Worm (Caenorhabditis elegans) whole organism, L4 larva: ENCODE measurements around the gene W06E11.1.

Experiments
- F10B5.3 ChIP-seq: sonication (generic microtip); optimal IDR thresholded peaks from 2 replicates; lab custom pipeline; 2016; ENCODE audit warnings: mild to moderate bottlenecking, missing genetic modification characterization, missing compliant biosample characterization
- R02D3.7 ChIP-seq: fragments of 150-350 bp; sonication (generic microtip); optimal IDR thresholded peaks from 3 replicates; lab custom pipeline; 2014; ENCODE audit warnings: missing biosample characterization, missing genetic modification characterization
- ZK337.2 ChIP-seq: fragments of 200-800 bp; sonication (Bioruptor generic); IDR thresholded peaks from 2 replicates; pipeline ENCODE4 v1.3.6; 2022; ENCODE audit warnings: missing genetic modification reagents, missing genetic modification characterization, missing compliant biosample characterization
- aha-1 ChIP-seq: fragments of 150-350 bp; peaks from one replicate; lab custom pipeline; 2014; ENCODE audit warnings: missing biosample characterization, missing genetic modification characterization
- aly-2 ChIP-seq: sonication (generic microtip); optimal IDR thresholded peaks from 2 replicates; lab custom pipeline; 2018; ENCODE audit warnings: missing biosample characterization, missing genetic modification characterization
- ceh-28 ChIP-seq: fragments of 150-350 bp; optimal IDR thresholded peaks from 2 replicates; lab custom pipeline; 2014; ENCODE audit warnings: missing biosample characterization, missing genetic modification reagents, missing genetic modification characterization
- ceh-32 ChIP-seq: sonication (generic microtip); optimal IDR thresholded peaks from 2 replicates; lab custom pipeline; 2016; ENCODE audit warnings: mild to moderate bottlenecking, missing genetic modification characterization, missing compliant biosample characterization; ENCODE audit not compliant: poor library complexity
- ceh-44 ChIP-seq: fragments of 200-800 bp; sonication (Bioruptor generic); IDR thresholded peaks from 2 replicates; pipeline ENCODE4 v1.3.6; 2022; ENCODE audit warnings: missing genetic modification reagents, missing genetic modification characterization, missing compliant biosample characterization
- ceh-82 ChIP-seq: sonication (generic microtip); optimal IDR thresholded peaks from 2 replicates; lab custom pipeline; 2017; ENCODE audit warnings: missing biosample characterization, missing genetic modification characterization
- cey-2 ChIP-seq: sonication (generic microtip); optimal IDR thresholded peaks from 3 replicates; lab custom pipeline; 2017; ENCODE audit warnings: missing genetic modification characterization, mild to moderate bottlenecking, missing compliant biosample characterization, antibody characterized with exemption, borderline replicate concordance; ENCODE audit not compliant: insufficient read depth
- ctbp-1 ChIP-seq: fragments of 200-800 bp; sonication (Bioruptor generic); IDR thresholded peaks from 2 replicates; pipeline ENCODE4 v1.3.6; 2022; ENCODE audit warnings: missing genetic modification reagents, missing genetic modification characterization, missing compliant biosample characterization
- daf-8 ChIP-seq: fragments of 200-800 bp; sonication (Bioruptor generic); IDR thresholded peaks from 2 replicates; pipeline ENCODE4 v1.3.6; 2022; ENCODE audit warnings: missing genetic modification characterization, missing compliant biosample characterization
- dmd-6 ChIP-seq: fragments of 200-800 bp; sonication (Bioruptor generic); IDR thresholded peaks from 2 replicates; pipeline ENCODE4 v1.3.6; 2022; ENCODE audit warnings: missing genetic modification reagents, missing genetic modification characterization, missing compliant biosample characterization
- dpl-1 ChIP-seq: fragments of 150-350 bp; optimal IDR thresholded peaks from 2 replicates; lab custom pipeline; 2014; ENCODE audit warnings: missing biosample characterization, missing genetic modification reagents, missing genetic modification characterization
- dve-1 ChIP-seq: sonication (generic microtip); optimal IDR thresholded peaks from 2 replicates; lab custom pipeline; 2017; ENCODE audit warnings: antibody characterized with exemption, mild to moderate bottlenecking, missing genetic modification characterization, missing compliant biosample characterization; ENCODE audit not compliant: insufficient read depth
- fkh-10 ChIP-seq: fragments of 150-350 bp; optimal IDR thresholded peaks from 2 replicates; lab custom pipeline; 2014; ENCODE audit warnings: missing biosample characterization, missing genetic modification reagents, missing genetic modification characterization
- hlh-11 ChIP-seq: fragments of 200-800 bp; sonication (Bioruptor generic); optimal IDR thresholded peaks from 2 replicates; lab custom pipeline; 2018; ENCODE audit warnings: mild to moderate bottlenecking, missing genetic modification characterization, missing compliant biosample characterization
- hlh-30 ChIP-seq: sonication (generic microtip); optimal IDR thresholded peaks from 2 replicates; lab custom pipeline; 2017; ENCODE audit warnings: antibody characterized with exemption, mild to moderate bottlenecking, missing genetic modification characterization, missing compliant biosample characterization; ENCODE audit not compliant: insufficient read depth
- hmg-1.1 ChIP-seq: fragments of 200-800 bp; sonication (Bioruptor generic); IDR thresholded peaks from 2 replicates; pipeline ENCODE4 v1.3.6; 2022; ENCODE audit warnings: missing genetic modification reagents, missing genetic modification characterization, missing compliant biosample characterization
- lin-13 ChIP-seq: fragments of 150-350 bp; optimal IDR thresholded peaks from 2 replicates; lab custom pipeline; 2014; ENCODE audit warnings: missing biosample characterization, missing genetic modification reagents, missing genetic modification characterization
- lin-15B ChIP-seq: fragments of 150-350 bp; sonication (generic microtip); optimal IDR thresholded peaks from 3 replicates; lab custom pipeline; 2014; ENCODE audit warnings: missing biosample characterization, missing genetic modification characterization
- lir-3 ChIP-seq: sonication (generic microtip); optimal IDR thresholded peaks from 2 replicates; lab custom pipeline; 2016; ENCODE audit warnings: mild to moderate bottlenecking, missing genetic modification characterization, missing compliant biosample characterization
- lsy-2 ChIP-seq, 2 experiments: fragments of 150-350 bp in 1 of 2; sonication (generic microtip) in 1 of 2; optimal IDR thresholded peaks; 2 replicates each; lab custom pipeline; 2014 to 2017; ENCODE audit warnings: missing biosample characterization in 2 of 2, missing genetic modification characterization in 2 of 2
- madf-9 ChIP-seq: fragments of 200-800 bp; sonication (Bioruptor generic); conservative IDR thresholded peaks from 2 replicates; pipeline ENCODE4 v1.3.6; 2022; ENCODE audit warnings: missing genetic modification reagents, missing genetic modification characterization, missing compliant biosample characterization
- mdl-1 ChIP-seq, 2 experiments: fragments of 150-350 bp in 1 of 2; sonication (generic microtip) in 1 of 2; optimal IDR thresholded peaks; 2 replicates each; lab custom pipeline; 2014 to 2017; ENCODE audit warnings: missing biosample characterization in 2 of 2, missing genetic modification characterization in 2 of 2
- mep-1 ChIP-seq: fragments of 150-350 bp; sonication (generic microtip); optimal IDR thresholded peaks from 3 replicates; lab custom pipeline; 2014; ENCODE audit warnings: missing biosample characterization, missing genetic modification characterization
- mes-2 ChIP-seq: sonication (generic microtip); optimal IDR thresholded peaks from 2 replicates; lab custom pipeline; 2016; ENCODE audit warnings: missing genotype, mild to moderate bottlenecking, missing genetic modification characterization, missing compliant biosample characterization; ENCODE audit not compliant: poor library complexity, severe bottlenecking
- mxl-2 ChIP-seq: fragments of 200-800 bp; sonication (Bioruptor generic); conservative IDR thresholded peaks from 2 replicates; pipeline ENCODE4 v1.3.6; 2022; ENCODE audit warnings: missing genetic modification reagents, missing genetic modification characterization, missing compliant biosample characterization
- nhr-11 ChIP-seq: fragments of 150-350 bp; optimal IDR thresholded peaks from 2 replicates; lab custom pipeline; 2014; ENCODE audit warnings: missing biosample characterization, missing genetic modification characterization
- nhr-237 ChIP-seq: sonication (generic microtip); optimal IDR thresholded peaks from 2 replicates; lab custom pipeline; 2017; ENCODE audit warnings: missing biosample characterization, missing genetic modification characterization
- nhr-25 ChIP-seq: sonication (generic microtip); optimal IDR thresholded peaks from 2 replicates; lab custom pipeline; 2017; ENCODE audit warnings: missing genetic modification characterization, mild to moderate bottlenecking, missing compliant biosample characterization, antibody characterized with exemption, moderate library complexity, borderline replicate concordance; ENCODE audit not compliant: insufficient read depth
- nhr-28 ChIP-seq: fragments of 150-350 bp; optimal IDR thresholded peaks from 2 replicates; lab custom pipeline; 2014; ENCODE audit warnings: missing biosample characterization, missing genetic modification characterization
- nhr-6 ChIP-seq: fragments of 150-350 bp; optimal IDR thresholded peaks from 2 replicates; lab custom pipeline; 2014; ENCODE audit warnings: missing biosample characterization, missing genetic modification characterization
- nhr-77 ChIP-seq: fragments of 150-350 bp; optimal IDR thresholded peaks from 2 replicates; lab custom pipeline; 2014; ENCODE audit warnings: missing biosample characterization, missing genetic modification characterization
- php-3 ChIP-seq: fragments of 200-800 bp; sonication (Bioruptor generic); IDR thresholded peaks from 2 replicates; pipeline ENCODE4 v1.3.6; 2022; ENCODE audit warnings: missing genetic modification reagents, missing genetic modification characterization, missing compliant biosample characterization
- pqm-1 ChIP-seq: sonication (generic microtip); optimal IDR thresholded peaks from 2 replicates; lab custom pipeline; 2017; ENCODE audit warnings: missing biosample characterization, missing genetic modification characterization
- rbr-2 ChIP-seq: sonication (generic microtip); optimal IDR thresholded peaks from 2 replicates; lab custom pipeline; 2016; ENCODE audit warnings: missing genotype, missing genetic modification characterization, missing compliant biosample characterization
- set-16 ChIP-seq: fragments of 200-800 bp; sonication (Bioruptor generic); IDR thresholded peaks from 2 replicates; pipeline ENCODE4 v1.3.6; 2022; ENCODE audit warnings: missing genetic modification reagents, missing genetic modification characterization, missing compliant biosample characterization
- snpc-1.2 ChIP-seq: fragments of 200-800 bp; sonication (Bioruptor generic); IDR thresholded peaks from 2 replicates; pipeline ENCODE4 v1.3.6; 2022; ENCODE audit warnings: missing genetic modification reagents, missing genetic modification characterization, missing compliant biosample characterization
- snpc-4 ChIP-seq: fragments of 150-350 bp; optimal IDR thresholded peaks from 2 replicates; lab custom pipeline; 2014; ENCODE audit warnings: missing biosample characterization, missing genetic modification characterization
- spr-3 ChIP-seq: fragments of 200-800 bp; sonication (Bioruptor generic); optimal IDR thresholded peaks from 2 replicates; lab custom pipeline; 2018; ENCODE audit warnings: mild to moderate bottlenecking, missing genetic modification characterization, missing compliant biosample characterization
- tra-1 ChIP-seq: fragments of 200-800 bp; sonication (Bioruptor generic); IDR thresholded peaks from 2 replicates; pipeline ENCODE4 v1.3.6; 2022; ENCODE audit warnings: missing genetic modification reagents, missing genetic modification characterization, missing compliant biosample characterization
- unc-62 ChIP-seq, 3 experiments: fragments of 150-350 bp in 1 of 3; sonication (generic microtip); optimal IDR thresholded peaks in 2 of 3; peaks in 1 of 3; 1 replicate in 1 of 3; 2 replicates in 2 of 3; lab custom pipeline; 2014 to 2017; ENCODE audit warnings: missing biosample characterization in 3 of 3, missing genetic modification characterization in 3 of 3, missing genetic modification reagents in 3 of 3, missing genotype in 1 of 3
- zag-1 ChIP-seq: fragments of 150-350 bp; optimal IDR thresholded peaks from 2 replicates; lab custom pipeline; 2014; ENCODE audit warnings: missing biosample characterization, missing genetic modification characterization

W06E11.1 gene

DNA sequence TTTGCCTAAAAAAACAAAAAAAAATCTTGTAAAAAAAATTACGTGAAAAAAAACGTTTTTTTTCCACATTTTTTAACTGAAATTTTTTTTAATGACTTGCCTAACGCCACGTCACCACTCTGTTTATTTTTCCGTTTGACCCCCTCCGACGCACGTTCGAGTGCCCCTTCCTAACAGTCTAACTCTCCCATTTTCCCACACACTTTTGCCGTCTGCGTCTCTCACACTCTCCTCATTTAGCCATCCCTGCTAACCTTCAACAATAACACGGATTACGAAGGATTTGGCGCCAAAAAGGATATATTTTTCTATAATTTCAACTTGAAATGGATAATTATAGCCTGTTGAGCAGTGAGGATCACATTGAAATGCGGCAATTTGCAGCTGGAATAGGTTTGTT, 5.4 kb downstream of the W06E11.1 start (continued):
- TF ChIP-seq ceh-82 (tag; lab: Kevin White, UChicago) (no peak), mep-1 (tag; lab: Kevin White, UChicago) (no peak), mxl-2 (no peak), F10B5.3 (tag; lab: Kevin White, UChicago) (no peak), lir-3 (tag; lab: Kevin White, UChicago) (no peak), ctbp-1 (GFP tag; lab: Robert Waterston, UW) (no peak), lin-13 (GFP tag; lab: Kevin White, UChicago) (no peak)
- TF ChIP-seq, all 104 proteins: peak for 8

DNA sequence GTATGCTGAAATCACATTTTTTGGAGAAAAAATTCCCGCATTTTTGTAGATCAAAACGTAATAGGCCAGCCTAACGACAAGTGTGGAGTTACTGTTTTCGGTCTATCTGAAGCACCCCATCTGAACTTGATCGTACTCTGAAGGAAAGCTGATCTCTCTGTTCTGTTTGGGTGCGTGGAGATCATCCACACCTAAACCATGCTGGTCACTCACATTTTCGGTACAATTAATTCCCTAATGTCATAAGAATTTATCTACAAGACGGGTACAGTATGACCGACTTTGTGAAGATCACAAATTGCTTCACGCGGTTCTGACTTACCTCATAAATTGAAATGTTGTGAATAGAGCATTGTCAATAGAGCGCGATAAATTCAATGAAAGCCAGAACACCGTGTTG, 8.1 kb downstream of the W06E11.1 start:
- TF ChIP-seq nhr-28 = peak; percentile 52
- no peak for TF ChIP-seq lin-15B (tag; lab: Kevin White, UChicago)
- TF ChIP-seq, all 104 proteins: peak for 1

DNA sequence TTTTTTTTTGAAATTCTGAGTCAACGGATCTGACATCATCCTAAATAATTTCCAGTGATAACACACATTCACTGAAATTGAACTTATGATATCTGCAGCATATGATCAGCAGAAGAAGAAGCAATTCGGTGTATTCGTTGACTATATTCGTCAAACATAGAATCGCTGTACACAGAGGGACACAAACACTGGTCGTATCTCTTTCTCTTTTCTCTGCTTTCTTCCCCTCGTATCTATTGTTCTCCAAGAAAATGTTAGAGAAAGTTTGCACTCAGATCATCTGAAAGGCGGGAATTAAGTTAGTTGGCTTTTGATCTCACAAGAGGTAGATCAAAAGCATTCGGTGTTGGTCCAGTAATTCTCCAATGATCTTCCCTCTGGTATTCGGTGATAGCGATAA, 8.7 kb downstream of the W06E11.1 start:
- TF ChIP-seq madf-9 (GFP tag; lab: Robert Waterston, UW) (no peak), nhr-28 (peak; percentile 58), aha-1 (tag; lab: Kevin White, UChicago) (peak; percentile 87), mdl-1 (tag; optimal IDR thresholded peaks at IDR 0.05; lab: Kevin White, UChicago) (peak in 1 of 2 experiments; percentile 2), snpc-4 (tag; lab: Kevin White, UChicago) (no peak)

DNA sequence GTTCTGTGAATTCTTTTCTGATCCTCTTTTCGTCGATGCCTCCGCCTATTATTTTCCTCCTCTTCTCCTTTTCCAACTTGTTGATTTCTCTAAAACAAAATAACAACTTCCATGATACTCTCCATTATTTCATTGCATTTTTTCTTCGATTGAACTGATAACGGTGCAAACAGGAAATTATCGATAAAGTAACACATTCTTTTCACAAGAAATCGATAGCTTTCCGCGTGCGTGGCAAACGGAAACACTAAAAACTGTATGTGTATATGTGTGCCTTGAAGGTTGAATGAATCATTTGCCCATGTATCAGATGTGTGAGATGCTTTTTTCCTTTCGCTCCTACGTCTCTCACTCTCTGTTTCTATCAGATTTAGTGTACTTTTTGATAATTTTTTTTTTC, 9.7 kb downstream of the W06E11.1 start:
- TF ChIP-seq ceh-28 (tag; lab: Kevin White, UChicago) (peak; percentile 6), pqm-1 (tag; lab: Kevin White, UChicago) (peak; percentile 88), ceh-82 (tag; lab: Kevin White, UChicago) (no peak), unc-62 (GFP tag; optimal IDR thresholded peaks at IDR 0.05 in 1 of 2; lab: Kevin White, UChicago) (no peak), unc-62 (tag; optimal IDR thresholded peaks at IDR 0.05; lab: Kevin White, UChicago) (no peak), nhr-237 (tag; lab: Kevin White, UChicago) (no peak), tra-1 (GFP tag; lab: Robert Waterston, UW) (no peak), nhr-25 (no peak), daf-8 (GFP tag; lab: Robert Waterston, UW) (no peak), ZK337.2 (no peak), dve-1 (tag; lab: Kevin White, UChicago) (peak; percentile 49), zag-1 (no peak), snpc-1.2 (GFP tag; lab: Robert Waterston, UW) (no peak), nhr-28 (peak; percentile 78), spr-3 (GFP tag; lab: Kevin White, UChicago) (no peak), nhr-6 (tag; lab: Kevin White, UChicago) (peak; percentile 14), mdl-1 (tag; optimal IDR thresholded peaks at IDR 0.05; lab: Kevin White, UChicago) (peak in 1 of 2 experiments; percentile 14), php-3 (GFP tag; lab: Robert Waterston, UW) (0 out of 2 replicates have a peak, but pooled peaks have one; percentile 14), ceh-44 (no peak), nhr-11 (no peak), lin-13 (GFP tag; lab: Kevin White, UChicago) (no peak), mep-1 (tag; lab: Kevin White, UChicago) (no peak), aly-2 (tag; lab: Kevin White, UChicago) (no peak), mes-2 (peak; percentile 36), fkh-10 (no peak), ceh-32 (tag; lab: Kevin White, UChicago) (no peak), set-16 (GFP tag; lab: Robert Waterston, UW) (no peak), hlh-30 (tag; lab: Kevin White, UChicago) (peak; percentile 45), dpl-1 (GFP tag; lab: Kevin White, UChicago) (no peak), R02D3.7 (tag; lab: Kevin White, UChicago) (no peak), rbr-2 (tag; lab: Kevin White, UChicago) (no peak), nhr-77 (tag; lab: Kevin White, UChicago) (peak; percentile 18), hlh-11 (tag; lab: Kevin White, UChicago) (peak; percentile 58), hmg-1.1 (no peak), lsy-2 (tag; optimal IDR thresholded peaks at IDR 0.05; lab: Kevin White, UChicago) (peak in 1 of 2 experiments; percentile 6), dmd-6 (GFP tag; lab: Robert Waterston, UW) (peak; percentile 45), ctbp-1 (GFP tag; lab: Robert Waterston, UW) (no peak), cey-2 (tag; lab: Kevin White, UChicago) (no peak)
